Fruit fly (Drosophila melanogaster) whole organism, prepupa: ENCODE data around the gene CycY.

ENCODE experiments used
- Ets96B ChIP-seq: fragments of 200-800 bp; optimal IDR thresholded peaks from 2 replicates; lab custom pipeline; 2019; ENCODE audit warnings: missing biosample characterization, mild to moderate bottlenecking, missing genetic modification characterization, moderate library complexity
- Sox102F ChIP-seq: fragments of 200-800 bp; sonication (Bioruptor generic); optimal IDR thresholded peaks from 2 replicates; lab custom pipeline; 2016; ENCODE audit warnings: missing biosample characterization, mild to moderate bottlenecking, missing genetic modification characterization

DNA sequence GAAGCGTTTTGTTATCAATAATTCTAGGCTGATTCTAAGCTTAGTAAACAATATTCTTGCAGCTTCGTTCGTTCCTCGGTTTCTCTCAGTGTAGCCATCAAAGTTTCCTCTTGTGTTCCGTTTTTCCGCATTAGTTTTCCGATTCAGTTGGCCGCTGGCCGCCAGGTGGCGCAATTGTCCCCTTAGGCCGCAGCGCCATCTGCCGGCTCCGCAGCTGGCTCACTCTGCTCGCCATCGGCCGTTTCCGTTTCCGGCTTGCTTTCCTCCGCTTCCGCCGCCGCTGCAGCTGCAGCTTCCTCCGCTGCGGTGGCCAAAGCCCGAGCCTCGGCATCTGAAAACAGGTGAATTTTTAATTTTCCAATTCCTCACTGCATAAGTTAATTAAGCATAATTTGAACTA lies 2.8 kb upstream of the CycY start:
- TF ChIP-seq Sox102F (GFP tag; lab: Kevin White, UChicago) (no peak), Ets96B (tag; lab: Kevin White, UChicago) (peak; percentile 47)
